Fruit fly (Drosophila melanogaster): Measurements from ENCODE around the gene CG13454.

DNA sequence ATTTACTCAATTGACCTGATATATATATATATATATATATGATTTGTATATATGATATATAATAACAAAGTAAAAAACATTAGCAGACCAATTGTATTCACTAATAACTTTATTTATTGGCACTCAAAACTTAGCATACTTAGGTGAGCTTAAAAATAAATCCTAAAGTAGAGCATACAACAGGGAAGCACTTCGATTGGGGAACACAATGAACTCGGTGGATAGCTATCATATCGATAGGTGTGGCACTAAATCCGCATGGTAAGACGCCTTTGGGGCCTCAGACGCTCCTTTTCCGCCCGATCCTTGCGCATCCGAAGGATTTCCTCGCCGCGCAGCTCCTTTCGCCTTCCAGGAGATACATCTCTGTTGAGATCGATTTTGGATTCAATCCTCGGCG is 416 bp downstream of the CG13454 start:
- TF ChIP-seq pan (optimal IDR thresholded peaks at IDR 0.05): no peak
- no peak for TF ChIP-seq EcR (GFP tag; optimal IDR thresholded peaks at IDR 0.05)
- no peak for TF ChIP-seq psq (optimal IDR thresholded peaks at IDR 0.05)
- TF ChIP-seq CG8478 (optimal IDR thresholded peaks at IDR 0.05): no peak

Data from whole organism.